Fruit fly (Drosophila melanogaster) whole organism, embryonic: ENCODE measurements around the gene Nepl18.

Source experiments
- Asciz ChIP-seq: fragments of 200-800 bp; sonication (Bioruptor generic); optimal IDR thresholded peaks from 2 replicates; lab custom pipeline; 2017; ENCODE audit warnings: missing biosample characterization, mild to moderate bottlenecking, missing genetic modification characterization, missing genetic modification reagents
- Atf-2 ChIP-seq: fragments of 200-800 bp; sonication (Bioruptor generic); optimal IDR thresholded peaks from 2 replicates; lab custom pipeline; 2016; ENCODE audit warnings: missing biosample characterization, missing genetic modification characterization
- CG10267 ChIP-seq: fragments of 200-800 bp; sonication (Bioruptor generic); optimal IDR thresholded peaks from 2 replicates; lab custom pipeline; 2018; ENCODE audit warnings: missing biosample characterization, mild to moderate bottlenecking, missing genetic modification characterization, moderate library complexity
- CG11504 ChIP-seq: fragments of 200-800 bp; sonication (Bioruptor generic); optimal IDR thresholded peaks from 3 replicates; lab custom pipeline; 2019; ENCODE audit warnings: missing biosample characterization, mild to moderate bottlenecking, missing genetic modification characterization, moderate library complexity
- CG11723 ChIP-seq: fragments of 200-800 bp; sonication (Bioruptor generic); optimal IDR thresholded peaks from 2 replicates; lab custom pipeline; 2017; ENCODE audit warnings: missing biosample characterization, mild to moderate bottlenecking, missing genetic modification characterization
- CG12071 ChIP-seq: fragments of 200-800 bp; sonication (Bioruptor generic); optimal IDR thresholded peaks from 3 replicates; lab custom pipeline; 2018; ENCODE audit warnings: missing biosample characterization, mild to moderate bottlenecking, missing genetic modification characterization
- CG13123 ChIP-seq: fragments of 200-800 bp; sonication (Bioruptor generic); optimal IDR thresholded peaks from 2 replicates; lab custom pipeline; 2016; ENCODE audit warnings: missing biosample characterization, missing genetic modification characterization
- CG14860 ChIP-seq: fragments of 200-800 bp; sonication (Bioruptor generic); IDR thresholded peaks from 3 replicates; pipeline ENCODE4 v1.3.6; 2022; ENCODE audit warnings: missing biosample characterization, missing genetic modification characterization; ENCODE audit not compliant: partially characterized antibody
- CG1602 ChIP-seq: fragments of 200-800 bp; sonication (Bioruptor generic); optimal IDR thresholded peaks from 3 replicates; lab custom pipeline; 2016; ENCODE audit warnings: missing biosample characterization, missing genetic modification characterization
- CG2116 ChIP-seq: fragments of 200-800 bp; sonication (Bioruptor generic); optimal IDR thresholded peaks from 3 replicates; lab custom pipeline; 2018; ENCODE audit warnings: missing biosample characterization, mild to moderate bottlenecking, missing genetic modification characterization
- CG2129 ChIP-seq: fragments of 200-800 bp; sonication (Bioruptor generic); IDR thresholded peaks from 2 replicates; pipeline ENCODE4 v1.3.6; 2022; ENCODE audit warnings: missing biosample characterization, missing genetic modification characterization; ENCODE audit not compliant: partially characterized antibody
- CG30431 ChIP-seq: fragments of 200-800 bp; sonication (Bioruptor generic); optimal IDR thresholded peaks from 2 replicates; lab custom pipeline; 2017; ENCODE audit warnings: missing biosample characterization, missing genetic modification characterization
- CG33213 ChIP-seq: fragments of 200-800 bp; sonication (Bioruptor generic); optimal IDR thresholded peaks from 3 replicates; lab custom pipeline; 2016; ENCODE audit warnings: missing biosample characterization, missing genetic modification characterization
- CG4617 ChIP-seq: fragments of 200-800 bp; sonication (Bioruptor generic); optimal IDR thresholded peaks from 3 replicates; lab custom pipeline; 2016; ENCODE audit warnings: missing biosample characterization, missing genetic modification characterization, borderline replicate concordance
- CG6254 ChIP-seq: fragments of 200-800 bp; sonication (Bioruptor generic); optimal IDR thresholded peaks from 3 replicates; lab custom pipeline; 2017; ENCODE audit warnings: mild to moderate bottlenecking, missing biosample characterization, missing genetic modification reagents, missing genetic modification characterization
- CG6765 ChIP-seq: fragments of 200-800 bp; sonication (Bioruptor generic); optimal IDR thresholded peaks from 3 replicates; lab custom pipeline; 2017; ENCODE audit warnings: missing biosample characterization, mild to moderate bottlenecking, missing genetic modification characterization
- CG6791 ChIP-seq: fragments of 200-800 bp; sonication (Bioruptor generic); IDR thresholded peaks from 3 replicates; pipeline ENCODE4 v1.3.6; 2022; ENCODE audit warnings: missing biosample characterization, missing genetic modification characterization; ENCODE audit not compliant: partially characterized antibody
- CG6813 ChIP-seq: fragments of 200-800 bp; sonication (Bioruptor generic); optimal IDR thresholded peaks from 2 replicates; lab custom pipeline; 2017; ENCODE audit warnings: missing biosample characterization, missing genetic modification characterization, mild to moderate bottlenecking, moderate library complexity, missing genetic modification reagents
- CG8388 ChIP-seq: fragments of 200-800 bp; sonication (Bioruptor generic); optimal IDR thresholded peaks from 2 replicates; lab custom pipeline; 2019; ENCODE audit warnings: missing biosample characterization, mild to moderate bottlenecking, missing genetic modification characterization, moderate library complexity
- CG8765 ChIP-seq: fragments of 200-800 bp; sonication (Bioruptor generic); IDR thresholded peaks from 2 replicates; pipeline ENCODE4 v1.3.6; 2022; ENCODE audit warnings: missing biosample characterization, missing genetic modification characterization
- CG9437 ChIP-seq: fragments of 200-800 bp; sonication (Bioruptor generic); optimal IDR thresholded peaks from 2 replicates; lab custom pipeline; 2018; ENCODE audit warnings: missing biosample characterization, mild to moderate bottlenecking, missing genetic modification characterization
- CkIIα-i1 ChIP-seq: fragments of 200-800 bp; sonication (Bioruptor generic); IDR thresholded peaks from 2 replicates; pipeline ENCODE4 v1.3.6; 2022; ENCODE audit warnings: missing biosample characterization, missing genetic modification characterization
- Deaf1 ChIP-seq: fragments of 200-800 bp; optimal IDR thresholded peaks from 3 replicates; lab custom pipeline; 2019; ENCODE audit warnings: missing biosample characterization, mild to moderate bottlenecking, missing genetic modification characterization, moderate library complexity
- Elba2 ChIP-seq: fragments of 200-800 bp; sonication (Bioruptor generic); optimal IDR thresholded peaks from 3 replicates; lab custom pipeline; 2016; ENCODE audit warnings: missing biosample characterization, missing genetic modification characterization
- HLH4C ChIP-seq: fragments of 200-800 bp; sonication (Bioruptor generic); IDR thresholded peaks from 3 replicates; pipeline ENCODE4 v1.3.6; 2022; ENCODE audit warnings: missing biosample characterization, missing genetic modification characterization; ENCODE audit not compliant: partially characterized antibody
- Hey ChIP-seq: fragments of 200-800 bp; sonication (Bioruptor generic); optimal IDR thresholded peaks from 3 replicates; lab custom pipeline; 2018; ENCODE audit warnings: missing biosample characterization, mild to moderate bottlenecking, missing genetic modification characterization
- Lpt ChIP-seq: fragments of >200 bp; optimal IDR thresholded peaks from 2 replicates; lab custom pipeline; 2018; ENCODE audit warnings: missing biosample characterization, missing genetic modification characterization
- MESR4 ChIP-seq: fragments of 200-800 bp; sonication (Bioruptor generic); optimal IDR thresholded peaks from 2 replicates; lab custom pipeline; 2018; ENCODE audit warnings: missing biosample characterization, mild to moderate bottlenecking, missing genetic modification characterization, moderate library complexity
- NFAT ChIP-seq: fragments of 200-800 bp; sonication (Bioruptor generic); IDR thresholded peaks from 2 replicates; pipeline ENCODE4 v1.3.6; 2022; ENCODE audit warnings: missing biosample characterization, missing genetic modification characterization
- Poxn ChIP-seq: fragments of 200-800 bp; sonication (Bioruptor generic); IDR thresholded peaks from 2 replicates; pipeline ENCODE4 v1.3.6; 2022; ENCODE audit warnings: missing biosample characterization, missing genetic modification characterization
- Ptx1 ChIP-seq: fragments of 200-800 bp; sonication (Bioruptor generic); IDR thresholded peaks from 2 replicates; pipeline ENCODE4 v1.3.6; 2022; ENCODE audit warnings: missing biosample characterization, missing genetic modification characterization
- Side ChIP-seq: fragments of 200-800 bp; sonication (Bioruptor generic); optimal IDR thresholded peaks from 2 replicates; lab custom pipeline; 2016; ENCODE audit warnings: missing biosample characterization, missing genetic modification characterization
- Six4 ChIP-seq: fragments of 200-800 bp; sonication (Bioruptor generic); optimal IDR thresholded peaks from 2 replicates; lab custom pipeline; 2016; ENCODE audit warnings: missing biosample characterization, missing genetic modification characterization
- TFAM ChIP-seq: fragments of 200-800 bp; sonication (Bioruptor generic); optimal IDR thresholded peaks from 2 replicates; lab custom pipeline; 2017; ENCODE audit warnings: missing biosample characterization, missing genetic modification characterization, inconsistent platforms
- aop ChIP-seq: fragments of 200-800 bp; sonication (Bioruptor generic); IDR thresholded peaks from 2 replicates; pipeline ENCODE4 v1.3.6; 2022; ENCODE audit warnings: missing biosample characterization, missing genetic modification characterization
- bcd ChIP-seq: fragments of 200-800 bp; sonication (Bioruptor generic); optimal IDR thresholded peaks from 2 replicates; lab custom pipeline; 2017; ENCODE audit warnings: missing biosample characterization, mild to moderate bottlenecking, missing genetic modification characterization
- dmrt11E ChIP-seq: fragments of 200-800 bp; sonication (Bioruptor generic); optimal IDR thresholded peaks from 3 replicates; lab custom pipeline; 2018; ENCODE audit warnings: missing biosample characterization, mild to moderate bottlenecking, missing genetic modification characterization, moderate library complexity
- dysf ChIP-seq: fragments of 200-800 bp; sonication (Bioruptor generic); IDR thresholded peaks from 3 replicates; pipeline ENCODE4 v1.3.6; 2022; ENCODE audit warnings: missing biosample characterization, missing genetic modification characterization
- gem ChIP-seq: fragments of 200-800 bp; sonication (Bioruptor generic); optimal IDR thresholded peaks from 2 replicates; lab custom pipeline; 2019; ENCODE audit warnings: missing biosample characterization, mild to moderate bottlenecking, missing genetic modification characterization, moderate library complexity
- gfzf ChIP-seq: fragments of 200-800 bp; sonication (Bioruptor generic); optimal IDR thresholded peaks from 2 replicates; lab custom pipeline; 2016; ENCODE audit warnings: missing biosample characterization, mild to moderate bottlenecking, missing genetic modification characterization, moderate library complexity
- jumu ChIP-seq: fragments of 200-800 bp; sonication (Bioruptor generic); optimal IDR thresholded peaks from 3 replicates; lab custom pipeline; 2016; ENCODE audit warnings: missing biosample characterization, missing genetic modification characterization
- knrl ChIP-seq: fragments of 200-800 bp; sonication (Bioruptor generic); IDR thresholded peaks from 3 replicates; pipeline ENCODE4 v1.3.6; 2022; ENCODE audit warnings: missing biosample characterization, missing genetic modification characterization; ENCODE audit not compliant: partially characterized antibody
- oc ChIP-seq: fragments of 200-800 bp; sonication (Bioruptor generic); optimal IDR thresholded peaks from 2 replicates; lab custom pipeline; 2018; ENCODE audit warnings: missing biosample characterization, mild to moderate bottlenecking, missing genetic modification characterization, moderate library complexity
- pum ChIP-seq: fragments of 200-800 bp; sonication (Bioruptor generic); optimal IDR thresholded peaks from 2 replicates; lab custom pipeline; 2016; ENCODE audit warnings: missing biosample characterization, missing genetic modification characterization
- row ChIP-seq: fragments of 200-800 bp; sonication (Bioruptor generic); IDR thresholded peaks from 3 replicates; pipeline ENCODE4 v1.3.6; 2022; ENCODE audit warnings: missing biosample characterization, missing genetic modification characterization
- sens-2 ChIP-seq: fragments of 200-800 bp; sonication (Bioruptor generic); IDR thresholded peaks from 2 replicates; pipeline ENCODE4 v1.3.6; 2022; ENCODE audit warnings: missing biosample characterization, missing genetic modification characterization
- sr ChIP-seq: fragments of 200-800 bp; sonication (Bioruptor generic); IDR thresholded peaks from 3 replicates; pipeline ENCODE4 v1.3.6; 2022; ENCODE audit warnings: missing biosample characterization, missing genetic modification characterization
- usp ChIP-seq: fragments of >200 bp; optimal IDR thresholded peaks from 2 replicates; lab custom pipeline; 2017; ENCODE audit warnings: missing biosample characterization, missing genetic modification characterization
- vnd ChIP-seq: fragments of 200-800 bp; sonication (Bioruptor generic); IDR thresholded peaks from 3 replicates; pipeline ENCODE4 v1.3.6; 2022; ENCODE audit warnings: missing biosample characterization, missing genetic modification characterization; ENCODE audit not compliant: partially characterized antibody
- z ChIP-seq: fragments of 200-800 bp; sonication (Bioruptor generic); IDR thresholded peaks from 3 replicates; pipeline ENCODE4 v1.3.6; 2022; ENCODE audit warnings: missing biosample characterization, missing genetic modification characterization

Nepl18 gene

DNA sequence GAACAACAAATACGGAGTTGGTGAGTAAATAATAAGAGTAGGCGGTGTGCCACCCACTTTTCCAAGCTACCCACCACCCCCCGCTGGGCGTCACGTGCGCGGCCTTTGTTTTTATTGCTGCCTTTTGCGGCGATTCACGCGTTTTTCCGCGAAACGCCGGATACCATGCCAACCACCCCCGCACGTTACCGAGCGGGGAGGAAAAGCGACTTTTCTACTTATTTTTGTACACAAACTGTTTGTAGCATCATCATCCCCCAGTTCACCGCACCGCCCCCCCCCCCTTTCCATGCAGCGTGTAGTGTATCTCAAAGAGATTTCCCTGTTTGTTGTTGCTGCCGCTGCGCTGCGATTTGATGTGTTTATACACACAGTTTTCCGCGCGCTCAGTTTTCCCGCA lies 29.4 kb upstream of the Nepl18 start:
- no peak for TF ChIP-seq CG6254 (GFP tag; lab: Kevin White, UChicago)
- TF ChIP-seq Deaf1: no peak
- 0 out of 3 replicates have a peak, but pooled peaks have one; percentile 31 for TF ChIP-seq CG14860 (GFP tag; lab: Robert Waterston, UW)
- 0 out of 3 replicates have a peak, but pooled peaks have one; percentile 19 for TF ChIP-seq row (GFP tag; lab: Robert Waterston, UW)
- peak; percentile 19; the same call in 1 of the 2 replicates for TF ChIP-seq Ptx1 (GFP tag; lab: Robert Waterston, UW)
- TF ChIP-seq aop (GFP tag; lab: Robert Waterston, UW): no peak
- TF ChIP-seq z: 0 out of 3 replicates have a peak, but pooled peaks have one; percentile 38
- no peak for TF ChIP-seq Elba2 (GFP tag; lab: Kevin White, UChicago)
- TF ChIP-seq CG11723 (GFP tag; lab: Kevin White, UChicago): no peak
- TF ChIP-seq CG8765 (GFP tag; lab: Robert Waterston, UW): no peak
- TF ChIP-seq CG6813 (GFP tag; lab: Kevin White, UChicago): no peak
- TF ChIP-seq Atf-2: no peak
- no peak for TF ChIP-seq CG13123 (GFP tag; lab: Kevin White, UChicago)
- peak; percentile 95 for TF ChIP-seq Hey (tag; lab: Kevin White, UChicago)
- TF ChIP-seq sens-2 (GFP tag; lab: Robert Waterston, UW): no peak
- no peak for TF ChIP-seq CG9437 (GFP tag; lab: Kevin White, UChicago)
- TF ChIP-seq HLH4C (GFP tag; lab: Robert Waterston, UW): 0 out of 3 replicates have a peak, but pooled peaks have one; percentile 8
- no peak for TF ChIP-seq CG8388 (GFP tag; lab: Kevin White, UChicago)
- no peak for TF ChIP-seq oc (tag; lab: Kevin White, UChicago)
- peak; percentile 33; the same call in 1 of the 3 replicates for TF ChIP-seq sr (GFP tag; lab: Robert Waterston, UW)
- TF ChIP-seq gfzf: no peak
- TF ChIP-seq dysf: 0 out of 3 replicates have a peak, but pooled peaks have one; percentile 18
- no peak for TF ChIP-seq CG2129 (GFP tag; lab: Robert Waterston, UW)
- no peak for TF ChIP-seq CG30431
- TF ChIP-seq dmrt11E (tag; lab: Kevin White, UChicago): no peak
- TF ChIP-seq knrl: 0 out of 3 replicates have a peak, but pooled peaks have one; percentile 16
- no peak for TF ChIP-seq gem (tag; lab: Kevin White, UChicago)
- TF ChIP-seq bcd (GFP tag; lab: Kevin White, UChicago): no peak
- no peak for TF ChIP-seq CG12071 (GFP tag; lab: Kevin White, UChicago)
- no peak for TF ChIP-seq CG1602 (GFP tag; lab: Kevin White, UChicago)
- TF ChIP-seq CG2116 (GFP tag; lab: Kevin White, UChicago): no peak
- no peak for TF ChIP-seq Lpt (GFP tag; lab: Kevin White, UChicago)
- no peak for TF ChIP-seq usp (GFP tag; lab: Kevin White, UChicago)
- 0 out of 3 replicates have a peak, but pooled peaks have one; percentile 29 for TF ChIP-seq vnd
- no peak for TF ChIP-seq Side (GFP tag; lab: Kevin White, UChicago)
- TF ChIP-seq MESR4 (GFP tag; lab: Kevin White, UChicago): no peak
- TF ChIP-seq CkIIα-i1 (GFP tag; lab: Robert Waterston, UW): no peak
- TF ChIP-seq NFAT (GFP tag; lab: Robert Waterston, UW): no peak
- TF ChIP-seq CG33213: no peak
- TF ChIP-seq TFAM: no peak
- TF ChIP-seq CG6765 (GFP tag; lab: Kevin White, UChicago): no peak
- TF ChIP-seq CG10267 (tag; lab: Kevin White, UChicago): no peak
- TF ChIP-seq Asciz (GFP tag; lab: Kevin White, UChicago): no peak
- no peak for TF ChIP-seq pum
- no peak for TF ChIP-seq CG6791 (GFP tag; lab: Robert Waterston, UW)
- peak; percentile 19 for TF ChIP-seq CG11504 (tag; lab: Kevin White, UChicago)
- no peak for TF ChIP-seq Six4 (GFP tag; lab: Kevin White, UChicago)
- no peak for TF ChIP-seq Poxn (GFP tag; lab: Robert Waterston, UW)
- no peak for TF ChIP-seq CG4617
- no peak for TF ChIP-seq jumu (GFP tag; lab: Kevin White, UChicago)
